Worm (Caenorhabditis elegans) whole organism, L1 larva: ENCODE measurements around the gene skr-15.

Experiments used
- C04F5.9 ChIP-seq: sonication (generic microtip); optimal IDR thresholded peaks from 2 replicates; lab custom pipeline; 2016; ENCODE audit warnings: missing genetic modification characterization, missing compliant biosample characterization
- C16A3.4 ChIP-seq: fragments of 150-350 bp; optimal IDR thresholded peaks from 2 replicates; lab custom pipeline; 2014; ENCODE audit warnings: missing biosample characterization, missing genetic modification characterization
- C34B4.2 ChIP-seq: sonication (generic microtip); optimal IDR thresholded peaks from 2 replicates; lab custom pipeline; 2017; ENCODE audit warnings: mild to moderate bottlenecking, missing genetic modification characterization, missing compliant biosample characterization
- Y116A8C.19 ChIP-seq: sonication (generic microtip); optimal IDR thresholded peaks from 2 replicates; lab custom pipeline; 2016; ENCODE audit warnings: missing compliant biosample characterization, missing genetic modification characterization, borderline replicate concordance
- aha-1 ChIP-seq: fragments of 150-350 bp; optimal IDR thresholded peaks from 2 replicates; lab custom pipeline; 2014; ENCODE audit warnings: missing biosample characterization, missing genetic modification characterization
- alr-1 ChIP-seq: fragments of 200-800 bp; sonication (Bioruptor generic); optimal IDR thresholded peaks from 2 replicates; lab custom pipeline; 2018; ENCODE audit warnings: borderline replicate concordance, mild to moderate bottlenecking, missing genetic modification characterization, missing compliant biosample characterization
- ama-1 ChIP-seq: fragments of 150-350 bp; optimal IDR thresholded peaks from 2 replicates; lab custom pipeline; 2014
- ceh-8 ChIP-seq: fragments of 200-800 bp; sonication (Bioruptor generic); optimal IDR thresholded peaks from 2 replicates; lab custom pipeline; 2018; ENCODE audit warnings: mild to moderate bottlenecking, missing genetic modification characterization, moderate library complexity, missing compliant biosample characterization
- ceh-82 ChIP-seq, 3 experiments: fragments of 150-350 bp in 1 of 3; sonication (generic microtip) in 2 of 3; optimal IDR thresholded peaks; 2 replicates each; lab custom pipeline; 2014 to 2017; ENCODE audit warnings: missing biosample characterization in 3 of 3, missing genetic modification characterization in 3 of 3
- ceh-88 ChIP-seq: fragments of 200-800 bp; sonication (Bioruptor generic); IDR thresholded peaks from 2 replicates; pipeline ENCODE4 v1.3.6; 2022; ENCODE audit warnings: missing genetic modification characterization, missing compliant biosample characterization
- ceh-90 ChIP-seq: sonication (generic microtip); optimal IDR thresholded peaks from 2 replicates; lab custom pipeline; 2016; ENCODE audit warnings: missing genetic modification characterization, missing compliant biosample characterization
- dpl-1 ChIP-seq, 3 experiments: fragments of 150-350 bp in 2 of 3; sonication (generic microtip) in 1 of 3; optimal IDR thresholded peaks; 2 replicates each; lab custom pipeline; 2014 to 2017; ENCODE audit warnings: missing biosample characterization in 3 of 3, missing genetic modification characterization in 3 of 3, missing genetic modification reagents in 3 of 3
- efl-1 ChIP-seq, 4 experiments: fragments of 150-350 bp; optimal IDR thresholded peaks in 3 of 4; peaks in 1 of 4; 1 replicate in 1 of 4; 2 replicates in 3 of 4; lab custom pipeline; 2014; ENCODE audit warnings: missing biosample characterization in 2 of 4, missing genetic modification characterization in 2 of 4, missing genetic modification reagents in 2 of 4
- egl-27 ChIP-seq, 2 experiments: fragments of 150-350 bp in 1 of 2; sonication (generic microtip); optimal IDR thresholded peaks; 3 replicates each; lab custom pipeline; 2017 to 2018; ENCODE audit warnings: missing biosample characterization in 2 of 2, missing genetic modification characterization in 2 of 2, missing genetic modification reagents in 2 of 2
- elt-2 ChIP-seq: sonication (generic microtip); optimal IDR thresholded peaks from 2 replicates; lab custom pipeline; 2016; ENCODE audit warnings: missing genetic modification characterization, mild to moderate bottlenecking, inconsistent platforms, missing compliant biosample characterization, missing genetic modification reagents
- elt-3 ChIP-seq, 6 experiments: fragments of 150-350 bp in 1 of 6; sonication (generic microtip); optimal IDR thresholded peaks; 2 replicates each; lab custom pipeline; 2017 to 2018; ENCODE audit warnings: missing biosample characterization in 6 of 6, missing genetic modification characterization in 6 of 6, inconsistent platforms in 1 of 6
- fkh-10 ChIP-seq: sonication (generic microtip); optimal IDR thresholded peaks from 2 replicates; lab custom pipeline; 2017; ENCODE audit warnings: missing biosample characterization, missing genetic modification reagents, missing genetic modification characterization
- fkh-8 ChIP-seq: sonication (generic microtip); optimal IDR thresholded peaks from 2 replicates; lab custom pipeline; 2016; ENCODE audit warnings: mild to moderate bottlenecking, missing genetic modification characterization, missing compliant biosample characterization
- fos-1 ChIP-seq: fragments of 150-350 bp; optimal IDR thresholded peaks from 2 replicates; lab custom pipeline; 2014; ENCODE audit warnings: missing biosample characterization, missing genetic modification characterization
- grh-1 ChIP-seq: fragments of 200-800 bp; sonication (Bioruptor generic); IDR thresholded peaks from 2 replicates; pipeline ENCODE4 v1.3.6; 2022; ENCODE audit warnings: missing genetic modification reagents, missing genetic modification characterization, missing compliant biosample characterization
- hlh-17 ChIP-seq: fragments of 200-800 bp; sonication (Bioruptor generic); optimal IDR thresholded peaks from 2 replicates; lab custom pipeline; 2018; ENCODE audit warnings: missing genetic modification characterization, mild to moderate bottlenecking, missing compliant biosample characterization, moderate library complexity, borderline replicate concordance
- hlh-4 ChIP-seq: sonication (generic microtip); optimal IDR thresholded peaks from 2 replicates; lab custom pipeline; 2016; ENCODE audit warnings: mild to moderate bottlenecking, missing genetic modification characterization, missing compliant biosample characterization
- hpl-2 ChIP-seq: fragments of 150-350 bp; optimal IDR thresholded peaks from 2 replicates; lab custom pipeline; 2014; ENCODE audit warnings: missing biosample characterization, missing genetic modification reagents, missing genetic modification characterization
- jun-1 ChIP-seq: fragments of 150-350 bp; optimal IDR thresholded peaks from 2 replicates; lab custom pipeline; 2014; ENCODE audit warnings: missing biosample characterization, missing genetic modification reagents, missing genetic modification characterization
- lin-15B ChIP-seq: fragments of 150-350 bp; sonication (generic microtip); optimal IDR thresholded peaks from 3 replicates; lab custom pipeline; 2014; ENCODE audit warnings: missing biosample characterization, missing genetic modification characterization
- lin-35 ChIP-seq, 2 experiments: fragments of 150-350 bp; optimal IDR thresholded peaks; 2 replicates each; lab custom pipeline; 2014; ENCODE audit warnings: missing biosample characterization in 2 of 2, missing genetic modification characterization in 2 of 2, missing genetic modification reagents in 2 of 2
- lsy-2 ChIP-seq, 2 experiments: fragments of 150-350 bp; optimal IDR thresholded peaks; 2 replicates each; lab custom pipeline; 2014; ENCODE audit warnings: missing biosample characterization in 2 of 2, missing genetic modification characterization in 2 of 2
- mab-9 ChIP-seq: fragments of 200-800 bp; sonication (Bioruptor generic); IDR thresholded peaks from 2 replicates; pipeline ENCODE4 v1.3.6; 2022; ENCODE audit warnings: missing genetic modification reagents, missing genetic modification characterization, missing compliant biosample characterization
- mdl-1 ChIP-seq, 2 experiments: fragments of 150-350 bp; optimal IDR thresholded peaks; 2 replicates each; lab custom pipeline; 2014 to 2017; ENCODE audit warnings: missing biosample characterization in 2 of 2, missing genetic modification characterization in 2 of 2, inconsistent platforms in 1 of 2
- mep-1 ChIP-seq: fragments of 150-350 bp; optimal IDR thresholded peaks from 2 replicates; lab custom pipeline; 2014; ENCODE audit warnings: missing biosample characterization, missing genetic modification characterization
- nhr-11 ChIP-seq: fragments of 150-350 bp; optimal IDR thresholded peaks from 2 replicates; lab custom pipeline; 2014; ENCODE audit warnings: missing biosample characterization, missing genetic modification characterization
- nhr-12 ChIP-seq: sonication (generic microtip); optimal IDR thresholded peaks from 2 replicates; lab custom pipeline; 2017; ENCODE audit warnings: missing biosample characterization, missing genetic modification characterization
- nhr-19 ChIP-seq: fragments of 200-800 bp; sonication (Bioruptor generic); conservative IDR thresholded peaks from 2 replicates; pipeline ENCODE4 v1.3.6; 2022; ENCODE audit warnings: missing genetic modification characterization, missing compliant biosample characterization
- nhr-20 ChIP-seq: sonication (generic microtip); optimal IDR thresholded peaks from 2 replicates; lab custom pipeline; 2016; ENCODE audit warnings: mild to moderate bottlenecking, missing genetic modification characterization, missing compliant biosample characterization
- nhr-237 ChIP-seq: fragments of 150-350 bp; optimal IDR thresholded peaks from 2 replicates; lab custom pipeline; 2014; ENCODE audit warnings: missing biosample characterization, missing genetic modification characterization
- nhr-28 ChIP-seq: fragments of 150-350 bp; optimal IDR thresholded peaks from 2 replicates; lab custom pipeline; 2014; ENCODE audit warnings: missing biosample characterization, missing genetic modification characterization
- nhr-47 ChIP-seq: sonication (generic microtip); optimal IDR thresholded peaks from 2 replicates; lab custom pipeline; 2016; ENCODE audit warnings: mild to moderate bottlenecking, missing genetic modification characterization, moderate library complexity, missing compliant biosample characterization
- nhr-71 ChIP-seq: sonication (generic microtip); optimal IDR thresholded peaks from 2 replicates; lab custom pipeline; 2016; ENCODE audit warnings: mild to moderate bottlenecking, missing genetic modification characterization, moderate library complexity, missing compliant biosample characterization
- nhr-76 ChIP-seq: sonication (generic microtip); optimal IDR thresholded peaks from 2 replicates; lab custom pipeline; 2017; ENCODE audit warnings: missing biosample characterization, missing genetic modification characterization
- nhr-77 ChIP-seq: fragments of 150-350 bp; optimal IDR thresholded peaks from 2 replicates; lab custom pipeline; 2014; ENCODE audit warnings: missing biosample characterization, missing genetic modification characterization
- nhr-84 ChIP-seq: sonication (generic microtip); optimal IDR thresholded peaks from 2 replicates; lab custom pipeline; 2017; ENCODE audit warnings: missing biosample characterization, missing genetic modification characterization
- nhr-90 ChIP-seq: sonication (generic microtip); optimal IDR thresholded peaks from 2 replicates; lab custom pipeline; 2016; ENCODE audit warnings: mild to moderate bottlenecking, missing genetic modification characterization, missing compliant biosample characterization; ENCODE audit not compliant: poor library complexity
- pax-3 ChIP-seq: fragments of 200-800 bp; sonication (Bioruptor generic); optimal IDR thresholded peaks from 2 replicates; lab custom pipeline; 2018; ENCODE audit warnings: mild to moderate bottlenecking, missing genetic modification characterization, moderate library complexity, missing compliant biosample characterization
- pqm-1 ChIP-seq: sonication (generic microtip); optimal IDR thresholded peaks from 3 replicates; lab custom pipeline; 2017; ENCODE audit warnings: missing biosample characterization, missing genetic modification characterization
- skn-1 ChIP-seq: fragments of 150-350 bp; optimal IDR thresholded peaks from 2 replicates; lab custom pipeline; 2014; ENCODE audit warnings: missing biosample characterization, missing genetic modification characterization
- snpc-4 ChIP-seq: fragments of 150-350 bp; optimal IDR thresholded peaks from 2 replicates; lab custom pipeline; 2014; ENCODE audit warnings: missing biosample characterization, missing genetic modification characterization
- sup-37 ChIP-seq: fragments of 200-800 bp; sonication (Bioruptor generic); optimal IDR thresholded peaks from 2 replicates; lab custom pipeline; 2018; ENCODE audit warnings: mild to moderate bottlenecking, missing genetic modification characterization, missing compliant biosample characterization
- swsn-7 ChIP-seq: sonication (generic microtip); optimal IDR thresholded peaks from 2 replicates; lab custom pipeline; 2016; ENCODE audit warnings: missing genetic modification characterization, missing compliant biosample characterization
- tbx-2 ChIP-seq: sonication (generic microtip); optimal IDR thresholded peaks from 2 replicates; lab custom pipeline; 2016; ENCODE audit warnings: missing genetic modification characterization, missing compliant biosample characterization
- tlp-1 ChIP-seq: fragments of 150-350 bp; optimal IDR thresholded peaks from 2 replicates; lab custom pipeline; 2014; ENCODE audit warnings: missing biosample characterization, missing genetic modification characterization
- unc-30 ChIP-seq: sonication (generic microtip); optimal IDR thresholded peaks from 2 replicates; lab custom pipeline; 2017; ENCODE audit warnings: missing biosample characterization, missing genetic modification characterization
- zip-4 ChIP-seq: fragments of 200-800 bp; sonication (Bioruptor generic); optimal IDR thresholded peaks from 2 replicates; lab custom pipeline; 2018; ENCODE audit warnings: mild to moderate bottlenecking, missing genetic modification characterization, moderate library complexity, missing compliant biosample characterization
- ztf-4 ChIP-seq: fragments of 150-350 bp; optimal IDR thresholded peaks from 2 replicates; lab custom pipeline; 2014; ENCODE audit warnings: missing biosample characterization, missing genetic modification characterization

skr-15 gene

ce11 chrII:3786538-3786937 lies 37.4 kb upstream of the skr-15 start:
- TF ChIP-seq nhr-84 (no peak), C04F5.9 (tag; lab: Kevin White, UChicago) (no peak), ceh-90 (tag; lab: Kevin White, UChicago) (no peak), ama-1 (no peak), fkh-10 (GFP tag; lab: Kevin White, UChicago) (no peak), nhr-77 (tag; lab: Kevin White, UChicago) (no peak), C16A3.4 (tag; lab: Kevin White, UChicago) (no peak), tbx-2 (tag; lab: Kevin White, UChicago) (no peak), grh-1 (GFP tag; lab: Robert Waterston, UW) (no peak), elt-2 (tag; lab: Kevin White, UChicago) (peak; percentile 100), dpl-1 (GFP tag; optimal IDR thresholded peaks at IDR 0.05; lab: Kevin White, UChicago) (no peak), mab-9 (GFP tag; lab: Robert Waterston, UW) (no peak), ceh-88 (no peak), mep-1 (no peak), nhr-237 (tag; lab: Kevin White, UChicago) (no peak), nhr-20 (peak; percentile 51), sup-37 (GFP tag; lab: Kevin White, UChicago) (no peak), ceh-8 (peak; percentile 87), nhr-90 (tag; lab: Kevin White, UChicago) (peak; percentile 47), unc-30 (tag; lab: Kevin White, UChicago) (no peak), lin-15B (tag; lab: Kevin White, UChicago) (no peak), jun-1 (tag; lab: Kevin White, UChicago) (peak; percentile 88), fkh-8 (tag; lab: Kevin White, UChicago) (peak; percentile 9), alr-1 (no peak), nhr-19 (GFP tag; lab: Robert Waterston, UW) (0 out of 2 replicates have a peak, but pooled peaks have one; percentile 6), pqm-1 (tag; lab: Kevin White, UChicago) (peak; percentile 99), snpc-4 (tag; lab: Kevin White, UChicago) (no peak), mdl-1 (tag; optimal IDR thresholded peaks at IDR 0.05; lab: Kevin White, UChicago) (no peak), nhr-47 (tag; lab: Kevin White, UChicago) (no peak), egl-27 (tag; optimal IDR thresholded peaks at IDR 0.05; lab: Kevin White, UChicago) (no peak), Y116A8C.19 (no peak), hpl-2 (no peak), lsy-2 (tag; optimal IDR thresholded peaks at IDR 0.05; lab: Kevin White, UChicago) (peak in 1 of 2 experiments; percentile 58), hlh-17 (no peak), efl-1 (optimal IDR thresholded peaks at IDR 0.05; lab: Kevin White, UChicago) (no peak), efl-1 (GFP tag; optimal IDR thresholded peaks at IDR 0.05 in 1 of 2; lab: Kevin White, UChicago) (peak in 1 of 2 experiments; percentile 84), ztf-4 (tag; lab: Kevin White, UChicago) (no peak), tlp-1 (tag; lab: Kevin White, UChicago) (peak; percentile 91), nhr-12 (tag; lab: Kevin White, UChicago) (no peak), nhr-28 (no peak), swsn-7 (no peak), C34B4.2 (tag; lab: Kevin White, UChicago) (no peak), zip-4 (GFP tag; lab: Kevin White, UChicago) (no peak), skn-1 (tag; lab: Kevin White, UChicago) (no peak), nhr-76 (tag; lab: Kevin White, UChicago) (no peak), aha-1 (no peak), nhr-71 (tag; lab: Kevin White, UChicago) (no peak), pax-3 (tag; lab: Kevin White, UChicago) (peak; percentile 79), hlh-4 (tag; lab: Kevin White, UChicago) (no peak), nhr-11 (tag; lab: Kevin White, UChicago) (no peak), lin-35 (GFP tag; optimal IDR thresholded peaks at IDR 0.05; lab: Kevin White, UChicago) (peak in 1 of 2 experiments; percentile 70), elt-3 (tag; optimal IDR thresholded peaks at IDR 0.05; lab: Kevin White, UChicago) (no peak), ceh-82 (tag; optimal IDR thresholded peaks at IDR 0.05; lab: Kevin White, UChicago) (no peak), fos-1 (peak; percentile 4)
